Fruit fly (Drosophila melanogaster) whole organism, embryonic: ENCODE data around the gene kri.

Experiments
- Antp ChIP-seq: fragments of 200-800 bp; sonication (Bioruptor generic); optimal IDR thresholded peaks from 3 replicates; lab custom pipeline; 2016; ENCODE audit warnings: missing biosample characterization, missing genetic modification characterization
- C15 ChIP-seq: fragments of 200-800 bp; sonication (Bioruptor generic); IDR thresholded peaks from 3 replicates; pipeline ENCODE4 v1.3.6; 2022; ENCODE audit warnings: missing biosample characterization, missing genetic modification characterization
- CG11456 ChIP-seq: fragments of 200-800 bp; sonication (Bioruptor generic); IDR thresholded peaks from 3 replicates; pipeline ENCODE4 v1.3.6; 2022; ENCODE audit warnings: missing biosample characterization, missing genetic modification characterization
- CG11695 ChIP-seq: fragments of 200-800 bp; sonication (Bioruptor generic); IDR thresholded peaks from 3 replicates; pipeline ENCODE4 v1.3.6; 2022; ENCODE audit warnings: missing biosample characterization, missing genetic modification characterization
- CG12155 ChIP-seq: fragments of 200-800 bp; sonication (Bioruptor generic); optimal IDR thresholded peaks from 3 replicates; lab custom pipeline; 2016; ENCODE audit warnings: missing biosample characterization, missing genetic modification characterization
- CG12769 ChIP-seq: fragments of 200-800 bp; sonication (Bioruptor generic); optimal IDR thresholded peaks from 2 replicates; lab custom pipeline; 2019; ENCODE audit warnings: missing biosample characterization, mild to moderate bottlenecking, missing genetic modification characterization, moderate library complexity
- CG17359 ChIP-seq: fragments of 200-800 bp; sonication (Bioruptor generic); optimal IDR thresholded peaks from 3 replicates; lab custom pipeline; 2018; ENCODE audit warnings: missing biosample characterization, mild to moderate bottlenecking, missing genetic modification characterization, moderate library complexity
- CG17568 ChIP-seq: fragments of 200-800 bp; sonication (Bioruptor generic); optimal IDR thresholded peaks from 2 replicates; lab custom pipeline; 2018; ENCODE audit warnings: missing biosample characterization, mild to moderate bottlenecking, missing genetic modification characterization, moderate library complexity
- CG18262 ChIP-seq: fragments of 200-800 bp; optimal IDR thresholded peaks from 3 replicates; lab custom pipeline; 2019; ENCODE audit warnings: missing biosample characterization, mild to moderate bottlenecking, missing genetic modification characterization, moderate library complexity
- CG18476 ChIP-seq: fragments of 200-800 bp; sonication (Bioruptor generic); optimal IDR thresholded peaks from 2 replicates; lab custom pipeline; 2016; ENCODE audit warnings: missing biosample characterization, mild to moderate bottlenecking, missing genetic modification characterization
- CG2120 ChIP-seq: fragments of 200-800 bp; sonication (Bioruptor generic); optimal IDR thresholded peaks from 3 replicates; lab custom pipeline; 2016; ENCODE audit warnings: missing biosample characterization, missing genetic modification characterization
- CG3726 ChIP-seq: fragments of 200-800 bp; sonication (Bioruptor generic); IDR thresholded peaks from 3 replicates; pipeline ENCODE4, ENCODE4 v1.3.6; 2022; ENCODE audit warnings: missing biosample characterization, missing genetic modification characterization
- CG42726 ChIP-seq: fragments of 200-800 bp; sonication (Bioruptor generic); IDR thresholded peaks from 2 replicates; pipeline ENCODE4 v1.3.6; 2022; ENCODE audit warnings: missing biosample characterization, missing genetic modification characterization; ENCODE audit not compliant: partially characterized antibody
- CG6175 ChIP-seq: fragments of 200-800 bp; sonication (Bioruptor generic); IDR thresholded peaks from 3 replicates; pipeline ENCODE4 v1.3.6; 2022; ENCODE audit warnings: missing biosample characterization, missing genetic modification characterization
- CG6272 ChIP-seq: fragments of 200-800 bp; sonication (Bioruptor generic); IDR thresholded peaks from 2 replicates; pipeline ENCODE4 v1.3.6; 2022; ENCODE audit warnings: missing biosample characterization, missing genetic modification characterization
- CG6765 ChIP-seq: fragments of 200-800 bp; sonication (Bioruptor generic); optimal IDR thresholded peaks from 3 replicates; lab custom pipeline; 2017; ENCODE audit warnings: missing biosample characterization, mild to moderate bottlenecking, missing genetic modification characterization
- CG8290 ChIP-seq, 3 experiments: fragments of 200-800 bp; sonication (Bioruptor generic); optimal IDR thresholded peaks; 2 replicates each; lab custom pipeline; 2016 to 2019; ENCODE audit warnings: missing biosample characterization in 3 of 3, missing genetic modification characterization in 3 of 3, mild to moderate bottlenecking in 2 of 3, moderate library complexity in 1 of 3
- CG8924 ChIP-seq: fragments of 200-800 bp; optimal IDR thresholded peaks from 3 replicates; lab custom pipeline; 2019; ENCODE audit warnings: missing biosample characterization, mild to moderate bottlenecking, missing genetic modification characterization, moderate library complexity
- CG9437 ChIP-seq: fragments of 200-800 bp; sonication (Bioruptor generic); optimal IDR thresholded peaks from 2 replicates; lab custom pipeline; 2018; ENCODE audit warnings: missing biosample characterization, mild to moderate bottlenecking, missing genetic modification characterization
- CG9727 ChIP-seq: fragments of 200-800 bp; sonication (Bioruptor generic); optimal IDR thresholded peaks from 3 replicates; lab custom pipeline; 2017; ENCODE audit warnings: missing biosample characterization, mild to moderate bottlenecking, missing genetic modification characterization
- Fer2 ChIP-seq: fragments of 200-800 bp; sonication (Bioruptor generic); optimal IDR thresholded peaks from 2 replicates; lab custom pipeline; 2018; ENCODE audit warnings: missing biosample characterization, mild to moderate bottlenecking, missing genetic modification characterization, moderate library complexity
- Hr78 ChIP-seq, 2 experiments: fragments of 200-800 bp in 1 of 2; fragments of >200 bp in 1 of 2; sonication (Bioruptor generic) in 1 of 2; optimal IDR thresholded peaks; 2 replicates each; lab custom pipeline; 2017 to 2019; ENCODE audit warnings: missing biosample characterization in 2 of 2, missing genetic modification characterization in 2 of 2, mild to moderate bottlenecking in 1 of 2, moderate library complexity in 1 of 2
- MESR4 ChIP-seq: fragments of 200-800 bp; sonication (Bioruptor generic); optimal IDR thresholded peaks from 2 replicates; lab custom pipeline; 2018; ENCODE audit warnings: missing biosample characterization, mild to moderate bottlenecking, missing genetic modification characterization, moderate library complexity
- Nf-YA ChIP-seq: fragments of 200-800 bp; sonication (Bioruptor generic); IDR thresholded peaks from 2 replicates; pipeline ENCODE4 v1.3.6; 2022; ENCODE audit warnings: missing biosample characterization, missing genetic modification characterization
- Pdp1 ChIP-seq, 2 experiments: fragments of 200-800 bp; sonication (Bioruptor generic); optimal IDR thresholded peaks; 3 replicates each; lab custom pipeline; 2016; ENCODE audit warnings: missing biosample characterization in 2 of 2, missing genetic modification characterization in 2 of 2, mild to moderate bottlenecking in 1 of 2, moderate library complexity in 1 of 2
- TFAM ChIP-seq: fragments of 200-800 bp; sonication (Bioruptor generic); optimal IDR thresholded peaks from 2 replicates; lab custom pipeline; 2017; ENCODE audit warnings: missing biosample characterization, missing genetic modification characterization, inconsistent platforms
- Tbp ChIP-seq: fragments of >200 bp; optimal IDR thresholded peaks from 2 replicates; lab custom pipeline; 2018; ENCODE audit warnings: missing biosample characterization, missing genetic modification characterization
- ac ChIP-seq: fragments of 200-800 bp; sonication (Bioruptor generic); optimal IDR thresholded peaks from 3 replicates; lab custom pipeline; 2017; ENCODE audit warnings: missing biosample characterization, mild to moderate bottlenecking, missing genetic modification characterization
- bab2 ChIP-seq: fragments of 200-800 bp; sonication (Bioruptor generic); optimal IDR thresholded peaks from 2 replicates; lab custom pipeline; 2016; ENCODE audit warnings: missing biosample characterization, missing genetic modification characterization
- bigmax ChIP-seq: fragments of 200-800 bp; sonication (Bioruptor generic); optimal IDR thresholded peaks from 2 replicates; lab custom pipeline; 2018; ENCODE audit warnings: missing biosample characterization, mild to moderate bottlenecking, missing genetic modification characterization
- br ChIP-seq: fragments of >200 bp; optimal IDR thresholded peaks from 2 replicates; lab custom pipeline; 2017
- disco-r ChIP-seq: fragments of 200-800 bp; sonication (Bioruptor generic); optimal IDR thresholded peaks from 2 replicates; lab custom pipeline; 2016; ENCODE audit warnings: missing biosample characterization, missing genetic modification characterization
- dpn ChIP-seq, 2 experiments: fragments of 200-800 bp; sonication (Bioruptor generic); optimal IDR thresholded peaks; 3 replicates each; lab custom pipeline; 2016; ENCODE audit warnings: missing biosample characterization in 2 of 2, missing genetic modification characterization in 2 of 2
- eyg ChIP-seq: fragments of 200-800 bp; sonication (Bioruptor generic); optimal IDR thresholded peaks from 3 replicates; lab custom pipeline; 2016; ENCODE audit warnings: missing biosample characterization, missing genetic modification characterization
- gem ChIP-seq: fragments of 200-800 bp; sonication (Bioruptor generic); optimal IDR thresholded peaks from 2 replicates; lab custom pipeline; 2019; ENCODE audit warnings: missing biosample characterization, mild to moderate bottlenecking, missing genetic modification characterization, moderate library complexity
- insv ChIP-seq, 2 experiments: fragments of 200-800 bp; sonication (Bioruptor generic); optimal IDR thresholded peaks; 3 replicates each; lab custom pipeline; 2016 to 2018; ENCODE audit warnings: missing biosample characterization in 2 of 2, missing genetic modification characterization in 2 of 2
- otp ChIP-seq: fragments of 200-800 bp; sonication (Bioruptor generic); IDR thresholded peaks from 3 replicates; pipeline ENCODE4, ENCODE4 v1.3.6; 2022; ENCODE audit warnings: missing biosample characterization, missing genetic modification characterization
- pan ChIP-seq, 4 experiments: fragments of >200 bp in 3 of 4; fragments of 200-800 bp in 1 of 4; sonication (Bioruptor generic) in 1 of 4; optimal IDR thresholded peaks in 3 of 4; IDR thresholded peaks in 1 of 4; 2 replicates each; pipeline versions ENCODE4 v1.3.6 to Lab custom; 2017 to 2022; ENCODE audit warnings: missing biosample characterization in 2 of 4, missing genetic modification characterization in 2 of 4, mixed read lengths in 1 of 4
- peb ChIP-seq: fragments of 200-800 bp; sonication (Bioruptor generic); IDR thresholded peaks from 2 replicates; pipeline ENCODE4 v1.3.6; 2022; ENCODE audit warnings: missing biosample characterization, missing genetic modification characterization
- phol ChIP-seq: fragments of 200-800 bp; sonication (Bioruptor generic); optimal IDR thresholded peaks from 3 replicates; lab custom pipeline; 2018; ENCODE audit warnings: missing biosample characterization, mild to moderate bottlenecking, missing genetic modification characterization, moderate library complexity
- pros ChIP-seq: fragments of 200-800 bp; sonication (Bioruptor generic); optimal IDR thresholded peaks from 3 replicates; lab custom pipeline; 2019; ENCODE audit warnings: missing biosample characterization, mild to moderate bottlenecking, missing genetic modification characterization, moderate library complexity
- salm ChIP-seq: fragments of 200-800 bp; sonication (Bioruptor generic); optimal IDR thresholded peaks from 2 replicates; lab custom pipeline; 2018; ENCODE audit warnings: missing biosample characterization, mild to moderate bottlenecking, missing genetic modification characterization
- sob ChIP-seq: fragments of 200-800 bp; sonication (Bioruptor generic); IDR thresholded peaks from 2 replicates; pipeline ENCODE4 v1.3.6; 2022; ENCODE audit warnings: missing biosample characterization, missing genetic modification characterization
- tin ChIP-seq: fragments of 200-800 bp; sonication (Bioruptor generic); optimal IDR thresholded peaks from 3 replicates; lab custom pipeline; 2016; ENCODE audit warnings: missing biosample characterization, missing genetic modification characterization
- tna ChIP-seq: fragments of 200-800 bp; sonication (Bioruptor generic); IDR thresholded peaks from 2 replicates; pipeline ENCODE4 v1.3.6; 2022; ENCODE audit warnings: missing biosample characterization, missing genetic modification characterization; ENCODE audit not compliant: partially characterized antibody
- unc-4 ChIP-seq: fragments of 200-800 bp; sonication (Bioruptor generic); IDR thresholded peaks from 2 replicates; pipeline ENCODE4 v1.3.6; 2022; ENCODE audit warnings: missing biosample characterization, missing genetic modification characterization; ENCODE audit not compliant: partially characterized antibody
- wor ChIP-seq: fragments of 200-800 bp; sonication (Bioruptor generic); IDR thresholded peaks from 2 replicates; pipeline ENCODE4 v1.3.6; 2022; ENCODE audit warnings: missing biosample characterization, missing genetic modification characterization
- z ChIP-seq: fragments of 200-800 bp; sonication (Bioruptor generic); IDR thresholded peaks from 3 replicates; pipeline ENCODE4 v1.3.6; 2022; ENCODE audit warnings: missing biosample characterization, missing genetic modification characterization

kri gene

DNA sequence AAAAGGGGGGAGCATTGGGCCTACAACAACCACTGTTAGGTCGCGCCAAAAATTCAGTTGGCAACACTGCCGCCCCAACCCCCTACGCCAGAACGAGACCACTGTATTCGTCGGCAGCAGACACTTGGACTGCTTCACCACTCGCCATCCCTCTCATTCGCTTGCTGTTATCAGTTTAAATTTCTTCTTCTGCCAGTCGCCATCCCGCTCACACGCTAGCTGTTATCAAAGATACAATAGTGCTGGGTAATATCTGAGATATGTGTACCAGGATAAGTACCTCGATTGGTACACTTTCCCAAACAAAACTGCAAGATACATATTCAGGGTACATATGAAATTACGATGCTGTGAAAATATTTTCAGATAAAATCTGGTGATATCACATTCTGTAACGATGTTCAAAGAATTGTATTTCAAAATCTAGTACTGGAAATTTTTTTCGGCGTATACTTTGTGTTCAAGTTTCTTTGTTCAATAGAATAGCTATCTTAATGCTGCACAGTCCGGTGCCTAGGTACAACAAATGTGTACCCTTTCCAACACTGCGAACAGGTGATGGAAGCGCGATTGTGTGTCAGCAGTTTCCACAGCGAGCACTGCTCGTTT lies 39.9 kb upstream of the kri start (continued):
- TF ChIP-seq eyg, result peak; percentile 68
- TF ChIP-seq CG12769 (tag; lab: Kevin White, UChicago), result peak; percentile 93
- no peak for TF ChIP-seq TFAM (GFP tag; lab: Kevin White, UChicago)
- peak; percentile 48; the same call in 1 of the 2 replicates for TF ChIP-seq peb
- no peak for TF ChIP-seq tna (GFP tag; lab: Robert Waterston, UW)
- peak; percentile 84 for TF ChIP-seq bab2 (GFP tag; lab: Kevin White, UChicago)
- peak; percentile 76 to 78 for TF ChIP-seq Pdp1 (GFP tag; optimal IDR thresholded peaks at IDR 0.05; lab: Kevin White, UChicago)
- TF ChIP-seq Antp, result peak; percentile 89
- peak; percentile 80 for TF ChIP-seq CG9437 (GFP tag; lab: Kevin White, UChicago)
- TF ChIP-seq otp (GFP tag; lab: Robert Waterston, UW), result peak; percentile 6; the same call in 1 of the 3 replicates
- TF ChIP-seq Hr78 (GFP tag; optimal IDR thresholded peaks at IDR 0.05; lab: Kevin White, UChicago), result peak in 1 of 2 experiments; percentile 48
- TF ChIP-seq CG2120 (GFP tag; lab: Kevin White, UChicago), result peak; percentile 93
- peak; percentile 90 for TF ChIP-seq gem
- peak; percentile 75 for TF ChIP-seq tin (GFP tag; lab: Kevin White, UChicago)
- peak; percentile 53 for TF ChIP-seq CG8290 (GFP tag; optimal IDR thresholded peaks at IDR 0.05; lab: Kevin White, UChicago)
- TF ChIP-seq CG8290 (tag; optimal IDR thresholded peaks at IDR 0.05; lab: Kevin White, UChicago), result peak; percentile 84 to 92
- TF ChIP-seq CG17359 (tag; lab: Kevin White, UChicago), result peak; percentile 75
- TF ChIP-seq CG18262 (tag; lab: Kevin White, UChicago), result peak; percentile 86
- peak; percentile 19 for TF ChIP-seq Tbp (GFP tag; lab: Kevin White, UChicago)
- TF ChIP-seq CG6272 (GFP tag; lab: Robert Waterston, UW), result no peak
- peak; percentile 84 for TF ChIP-seq CG6765
- peak; percentile 15 for TF ChIP-seq bigmax (GFP tag; lab: Kevin White, UChicago)
- peak; percentile 79 for TF ChIP-seq Fer2 (tag; lab: Kevin White, UChicago)
- TF ChIP-seq CG12155, result peak; percentile 85
- no peak for TF ChIP-seq CG17568 (GFP tag; lab: Kevin White, UChicago)
- TF ChIP-seq Nf-YA (GFP tag; lab: Robert Waterston, UW), result 0 out of 2 replicates have a peak, but pooled peaks have one; percentile 10
- TF ChIP-seq CG18476, result peak; percentile 84
- TF ChIP-seq CG42726 (GFP tag; lab: Robert Waterston, UW), result peak; percentile 67; the same call in 1 of the 2 replicates
- TF ChIP-seq CG11695, result peak; percentile 79; the same call in 2 of the 3 replicates
- TF ChIP-seq pros (GFP tag; lab: Kevin White, UChicago), result peak; percentile 70
- peak; percentile 17; the same call in 1 of the 2 replicates for TF ChIP-seq unc-4 (GFP tag; lab: Robert Waterston, UW)
- TF ChIP-seq CG6175, result no peak; the same call in 2 of the 3 replicates
- no peak for TF ChIP-seq C15 (GFP tag; lab: Robert Waterston, UW)
- TF ChIP-seq ac, result peak; percentile 55
- TF ChIP-seq dpn (GFP tag; optimal IDR thresholded peaks at IDR 0.05; lab: Kevin White, UChicago), result peak; percentile 82 to 86
- peak; percentile 39; the same call in 1 of the 3 replicates for TF ChIP-seq CG11456
- 0 out of 3 replicates have a peak, but pooled peaks have one; percentile 28 for TF ChIP-seq CG3726 (GFP tag; lab: Robert Waterston, UW)
- TF ChIP-seq z, result no peak
- TF ChIP-seq phol, result peak; percentile 87
- peak; percentile 63 for TF ChIP-seq disco-r (GFP tag; lab: Kevin White, UChicago)
- TF ChIP-seq CG9727, result peak; percentile 86
- TF ChIP-seq wor (GFP tag; lab: Robert Waterston, UW), result peak; percentile 50
- peak; percentile 72 for TF ChIP-seq salm (tag; lab: Kevin White, UChicago)
- TF ChIP-seq sob, result peak; percentile 71
- no peak for TF ChIP-seq br (lab: Kevin White, UChicago)
- TF ChIP-seq insv (GFP tag; optimal IDR thresholded peaks at IDR 0.05; lab: Kevin White, UChicago), result peak in 1 of 2 experiments; percentile 75
- TF ChIP-seq MESR4 (GFP tag; lab: Kevin White, UChicago), result peak; percentile 16
- peak; percentile 88 for TF ChIP-seq CG8924 (tag; lab: Kevin White, UChicago)
- no peak for TF ChIP-seq pan (optimal IDR thresholded peaks at IDR 0.05; lab: Kevin White, UChicago)
- no peak for TF ChIP-seq pan (GFP tag; optimal IDR thresholded peaks at IDR 0.05 in 1 of 2, IDR thresholded peaks at IDR 0.05 in 1 of 2)
